Worm (Caenorhabditis elegans) whole organism, young adult: ENCODE results near the gene unc-49.

Experiments used
- B0035.1 ChIP-seq: sonication (generic microtip); optimal IDR thresholded peaks from 2 replicates; lab custom pipeline; 2016; ENCODE audit warnings: missing genetic modification characterization, mild to moderate bottlenecking, missing compliant biosample characterization, missing genotype, missing genetic modification reagents
- F52B5.7 ChIP-seq: sonication (generic microtip); optimal IDR thresholded peaks from 2 replicates; lab custom pipeline; 2016; ENCODE audit warnings: mild to moderate bottlenecking, missing genetic modification characterization, missing compliant biosample characterization
- ama-1 ChIP-seq, 3 experiments: fragments of 150-350 bp in 1 of 3; sonication (generic microtip) in 2 of 3; optimal IDR thresholded peaks; 2 replicates each; lab custom pipeline; 2014 to 2018; ENCODE audit warnings: missing biosample characterization in 2 of 3, missing genetic modification characterization in 2 of 3, missing genetic modification reagents in 2 of 3
- aptf-3 ChIP-seq: fragments of 200-800 bp; sonication (Bioruptor generic); IDR thresholded peaks from 2 replicates; pipeline ENCODE4 v1.3.6; 2022; ENCODE audit warnings: missing genetic modification characterization, missing compliant biosample characterization
- lin-35 ChIP-seq, 3 experiments: fragments of 150-350 bp in 2 of 3; sonication (generic microtip) in 1 of 3; optimal IDR thresholded peaks; 2 replicates each; lab custom pipeline; 2014 to 2018; ENCODE audit warnings: missing biosample characterization in 3 of 3, missing genetic modification characterization in 3 of 3, missing genetic modification reagents in 3 of 3
- nfya-1 ChIP-seq: sonication (generic microtip); optimal IDR thresholded peaks from 2 replicates; lab custom pipeline; 2017; ENCODE audit warnings: antibody characterized with exemption, missing compliant biosample characterization, missing genetic modification characterization, borderline replicate concordance; ENCODE audit not compliant: insufficient read depth
- nhr-90 ChIP-seq: sonication (generic microtip); optimal IDR thresholded peaks from 2 replicates; lab custom pipeline; 2016; ENCODE audit warnings: missing genotype, mild to moderate bottlenecking, missing genetic modification characterization, missing compliant biosample characterization
- snpc-1.1 ChIP-seq: sonication (generic microtip); optimal IDR thresholded peaks from 2 replicates; lab custom pipeline; 2017; ENCODE audit warnings: missing genetic modification characterization, mild to moderate bottlenecking, missing compliant biosample characterization, antibody characterized with exemption, moderate library complexity, missing genotype, missing genetic modification reagents; ENCODE audit not compliant: insufficient read depth
- snpc-4 ChIP-seq, 5 experiments: fragments of 150-350 bp in 1 of 5; sonication (generic microtip) in 4 of 5; optimal IDR thresholded peaks; 2 replicates each; lab custom pipeline; 2014 to 2018; ENCODE audit warnings: missing genetic modification characterization in 5 of 5, missing biosample characterization in 3 of 5, antibody characterized with exemption in 2 of 5, mild to moderate bottlenecking in 2 of 5, missing compliant biosample characterization in 2 of 5, missing genotype in 2 of 5, moderate library complexity in 2 of 5, missing genetic modification reagents in 1 of 5
- sptf-2 ChIP-seq: fragments of 200-800 bp; sonication (Bioruptor generic); optimal IDR thresholded peaks from 2 replicates; lab custom pipeline; 2018; ENCODE audit warnings: mild to moderate bottlenecking, missing genetic modification characterization, missing compliant biosample characterization
- ztf-22 ChIP-seq: fragments of 200-800 bp; sonication (Bioruptor generic); optimal IDR thresholded peaks from 2 replicates; lab custom pipeline; 2018; ENCODE audit warnings: mild to moderate bottlenecking, missing genetic modification characterization, moderate library complexity, missing compliant biosample characterization

- TF ChIP-seq snpc-4 (GFP tag; optimal IDR thresholded peaks at IDR 0.05; lab: Kevin White, UChicago), result no peak
- no peak for TF ChIP-seq snpc-4 (tag; optimal IDR thresholded peaks at IDR 0.05; lab: Kevin White, UChicago)
- no peak for TF ChIP-seq lin-35 (GFP tag; optimal IDR thresholded peaks at IDR 0.05; lab: Kevin White, UChicago)
- no peak for TF ChIP-seq ama-1 (optimal IDR thresholded peaks at IDR 0.05; lab: Kevin White, UChicago)
- no peak for TF ChIP-seq ama-1 (GFP tag; optimal IDR thresholded peaks at IDR 0.05; lab: Kevin White, UChicago)
- TF ChIP-seq F52B5.7 (tag; lab: Kevin White, UChicago), result no peak
- no peak for TF ChIP-seq nfya-1 (tag; lab: Kevin White, UChicago)
- no peak for TF ChIP-seq nhr-90 (tag; lab: Kevin White, UChicago)
- no peak for TF ChIP-seq B0035.1 (tag; lab: Kevin White, UChicago)
- TF ChIP-seq snpc-1.1 (tag; lab: Kevin White, UChicago), result no peak
- TF ChIP-seq sptf-2 (GFP tag; lab: Kevin White, UChicago), result no peak
- no peak for TF ChIP-seq aptf-3 (GFP tag; lab: Robert Waterston, UW)
- TF ChIP-seq ztf-22 (GFP tag; lab: Kevin White, UChicago), result no peak
Measured at ce11 chrIII:10538757-10539213, 18.2 kb downstream of the unc-49 start, which contains the start of gene nlp-68.
